Worm (Caenorhabditis elegans): ENCODE measurements around the gene T18D3.5.

- TF ChIP-seq lin-15B (tag; optimal IDR thresholded peaks at IDR 0.05) = no peak
- TF ChIP-seq unc-62 (GFP tag; optimal IDR thresholded peaks at IDR 0.05 in 1 of 2) = peak in 1 of 2 experiments; percentile 72
- TF ChIP-seq unc-62 (tag; optimal IDR thresholded peaks at IDR 0.05) = no peak
- no peak for TF ChIP-seq nhr-48 (tag; optimal IDR thresholded peaks at IDR 0.05)
- TF ChIP-seq mxl-3 (GFP tag; optimal IDR thresholded peaks at IDR 0.05) = peak; percentile 84
- TF ChIP-seq zag-1 (tag; optimal IDR thresholded peaks at IDR 0.05) = no peak
- TF ChIP-seq dmd-9 (GFP tag; IDR thresholded peaks at IDR 0.05) = no peak
Measured at ce11 chrX:12449262-12449942, 14.2 kb upstream of the T18D3.5 start, which contains the start of gene T18D3.6.
